Worm (Caenorhabditis elegans) whole organism, late embryonic: ENCODE data around the gene F22H10.1.

Experiments
- K02D7.2 ChIP-seq: sonication (generic microtip); optimal IDR thresholded peaks from 2 replicates; lab custom pipeline; 2017; ENCODE audit warnings: mild to moderate bottlenecking, missing genetic modification characterization, missing compliant biosample characterization
- ets-4 ChIP-seq: sonication (generic microtip); optimal IDR thresholded peaks from 2 replicates; lab custom pipeline; 2016; ENCODE audit warnings: missing genetic modification characterization, missing compliant biosample characterization
- eyg-1 ChIP-seq: sonication (generic microtip); optimal IDR thresholded peaks from 2 replicates; lab custom pipeline; 2016; ENCODE audit warnings: missing genotype, missing genetic modification characterization, missing compliant biosample characterization
- hlh-8 ChIP-seq: sonication (generic microtip); optimal IDR thresholded peaks from 2 replicates; lab custom pipeline; 2016; ENCODE audit warnings: missing genotype, missing genetic modification characterization, missing compliant biosample characterization
- odd-2 ChIP-seq: sonication (generic microtip); optimal IDR thresholded peaks from 2 replicates; lab custom pipeline; 2017; ENCODE audit warnings: antibody characterized with exemption, mild to moderate bottlenecking, missing genetic modification characterization, missing compliant biosample characterization
- pha-2 ChIP-seq: sonication (generic microtip); optimal IDR thresholded peaks from 2 replicates; lab custom pipeline; 2017; ENCODE audit warnings: mild to moderate bottlenecking, missing genetic modification characterization, missing compliant biosample characterization
- pha-4 ChIP-seq: fragments of 150-350 bp; optimal IDR thresholded peaks from 2 replicates; lab custom pipeline; 2018; ENCODE audit warnings: missing biosample characterization, missing genetic modification reagents, missing genetic modification characterization
- ref-2 ChIP-seq: sonication (generic microtip); optimal IDR thresholded peaks from 2 replicates; lab custom pipeline; 2016; ENCODE audit warnings: missing genetic modification characterization, missing compliant biosample characterization
- sox-2 ChIP-seq: fragments of 200-800 bp; sonication (Bioruptor generic); IDR thresholded peaks from 2 replicates; pipeline ENCODE4 v1.3.6; 2022; ENCODE audit warnings: missing genetic modification reagents, missing genetic modification characterization, missing compliant biosample characterization
- unc-55 ChIP-seq: sonication (generic microtip); optimal IDR thresholded peaks from 2 replicates; lab custom pipeline; 2017; ENCODE audit warnings: missing biosample characterization, missing genetic modification reagents, missing genetic modification characterization
- unc-86 ChIP-seq: sonication (generic microtip); optimal IDR thresholded peaks from 2 replicates; lab custom pipeline; 2016; ENCODE audit warnings: missing genetic modification characterization, missing compliant biosample characterization
- ztf-16 ChIP-seq: sonication (generic microtip); optimal IDR thresholded peaks from 2 replicates; lab custom pipeline; 2017; ENCODE audit warnings: missing genetic modification characterization, missing compliant biosample characterization

DNA sequence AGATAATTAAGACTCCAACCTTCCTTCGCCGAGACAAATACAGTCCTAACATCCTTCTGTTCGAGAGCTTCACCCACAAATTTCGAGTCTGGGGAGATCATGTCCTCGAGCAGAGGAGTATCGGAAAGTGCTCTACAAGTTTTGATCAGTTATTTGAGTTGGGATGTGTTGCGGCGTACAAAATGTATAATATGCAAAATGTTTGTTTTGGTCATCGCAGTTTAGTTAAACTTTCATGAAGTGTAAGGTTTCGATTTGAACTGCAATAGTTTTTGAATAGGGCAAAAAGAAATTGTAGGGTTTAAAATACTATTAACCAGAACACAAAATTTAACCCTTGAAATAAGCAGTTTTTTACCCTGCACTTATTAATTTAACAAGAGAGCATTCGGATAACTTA lies 27.6 kb upstream of the F22H10.1 start, which contains the start of gene tag-343:
- TF ChIP-seq hlh-8, result no peak
- TF ChIP-seq pha-2 (tag; lab: Kevin White, UChicago), result no peak
- TF ChIP-seq K02D7.2, result no peak
- no peak for TF ChIP-seq eyg-1 (tag; lab: Kevin White, UChicago)
- no peak for TF ChIP-seq ref-2 (tag; lab: Kevin White, UChicago)
- TF ChIP-seq unc-55 (GFP tag; lab: Kevin White, UChicago), result no peak
- no peak for TF ChIP-seq sox-2 (GFP tag; lab: Robert Waterston, UW)
- no peak for TF ChIP-seq odd-2 (tag; lab: Kevin White, UChicago)
- TF ChIP-seq unc-86 (tag; lab: Kevin White, UChicago), result no peak
- no peak for TF ChIP-seq ets-4 (tag; lab: Kevin White, UChicago)
- TF ChIP-seq pha-4 (tag; lab: Kevin White, UChicago), result no peak
- no peak for TF ChIP-seq ztf-16 (tag; lab: Kevin White, UChicago)
